Fruit fly (Drosophila melanogaster) whole organism, prepupa: ENCODE data around the gene Ten-a.
A peak's percentile ranks its signal among the peaks of the same experiment; 100 is the strongest.

Experiments used
- CG10631 ChIP-seq: fragments of 200-800 bp; sonication (Bioruptor generic); optimal IDR thresholded peaks from 2 replicates; lab custom pipeline; 2016; ENCODE audit warnings: missing biosample characterization, missing genetic modification characterization
- CG10669 ChIP-seq: fragments of 200-800 bp; sonication (Bioruptor generic); optimal IDR thresholded peaks from 3 replicates; lab custom pipeline; 2018; ENCODE audit warnings: missing biosample characterization, mild to moderate bottlenecking, missing genetic modification characterization, moderate library complexity
- CG11294 ChIP-seq: fragments of 200-800 bp; sonication (Bioruptor generic); IDR thresholded peaks from 2 replicates; pipeline ENCODE4 v1.3.6; 2022; ENCODE audit warnings: missing biosample characterization, missing genetic modification characterization
- CG15336 ChIP-seq: fragments of 200-800 bp; sonication (Bioruptor generic); IDR thresholded peaks from 2 replicates; pipeline ENCODE4 v1.3.6; 2022; ENCODE audit warnings: missing biosample characterization, missing genetic modification characterization
- CG1621 ChIP-seq: fragments of 200-800 bp; sonication (Bioruptor generic); optimal IDR thresholded peaks from 3 replicates; lab custom pipeline; 2018; ENCODE audit warnings: missing biosample characterization, mild to moderate bottlenecking, missing genetic modification characterization
- CG16779 ChIP-seq: fragments of 200-800 bp; sonication (Bioruptor generic); optimal IDR thresholded peaks from 3 replicates; lab custom pipeline; 2017; ENCODE audit warnings: missing biosample characterization, mild to moderate bottlenecking, missing genetic modification characterization
- CG3032 ChIP-seq: fragments of 200-800 bp; optimal IDR thresholded peaks from 2 replicates; lab custom pipeline; 2019; ENCODE audit warnings: missing biosample characterization, mild to moderate bottlenecking, missing genetic modification characterization, moderate library complexity
- CG31627 ChIP-seq: fragments of 200-800 bp; sonication (Bioruptor generic); optimal IDR thresholded peaks from 3 replicates; lab custom pipeline; 2016; ENCODE audit warnings: missing biosample characterization, missing genetic modification characterization
- CG32006 ChIP-seq: fragments of 200-800 bp; sonication (Bioruptor generic); optimal IDR thresholded peaks from 3 replicates; lab custom pipeline; 2017; ENCODE audit warnings: missing biosample characterization, mild to moderate bottlenecking, missing genetic modification characterization
- CG4318 ChIP-seq: fragments of 200-800 bp; sonication (Bioruptor generic); optimal IDR thresholded peaks from 3 replicates; lab custom pipeline; 2017; ENCODE audit warnings: missing biosample characterization, mild to moderate bottlenecking, missing genetic modification characterization
- CG6276 ChIP-seq: fragments of 200-800 bp; sonication (Bioruptor generic); optimal IDR thresholded peaks from 2 replicates; lab custom pipeline; 2017; ENCODE audit warnings: missing biosample characterization, mild to moderate bottlenecking, missing genetic modification characterization
- CG6792 ChIP-seq: fragments of 200-800 bp; sonication (Bioruptor generic); optimal IDR thresholded peaks from 3 replicates; lab custom pipeline; 2016; ENCODE audit warnings: missing biosample characterization, missing genetic modification characterization
- CG7368 ChIP-seq: fragments of 200-800 bp; sonication (Bioruptor generic); optimal IDR thresholded peaks from 3 replicates; lab custom pipeline; 2016; ENCODE audit warnings: missing biosample characterization, missing genetic modification characterization
- CG8119 ChIP-seq: fragments of 200-800 bp; sonication (Bioruptor generic); IDR thresholded peaks from 3 replicates; pipeline ENCODE4 v1.3.6; 2022; ENCODE audit warnings: missing biosample characterization, missing genetic modification characterization
- CG8319 ChIP-seq: fragments of 200-800 bp; sonication (Bioruptor generic); optimal IDR thresholded peaks from 3 replicates; lab custom pipeline; 2016; ENCODE audit warnings: missing biosample characterization, missing genetic modification characterization
- CG8632 ChIP-seq: fragments of 200-800 bp; sonication (Bioruptor generic); optimal IDR thresholded peaks from 3 replicates; lab custom pipeline; 2016; ENCODE audit warnings: missing biosample characterization, missing genetic modification characterization
- CG9139 ChIP-seq: fragments of 200-800 bp; sonication (Bioruptor generic); optimal IDR thresholded peaks from 3 replicates; lab custom pipeline; 2017; ENCODE audit warnings: missing biosample characterization, mild to moderate bottlenecking, missing genetic modification characterization
- Eip78C ChIP-seq: fragments of 200-800 bp; sonication (Bioruptor generic); peaks from one replicate; lab custom pipeline; 2016; ENCODE audit warnings: missing biosample characterization, missing genetic modification characterization
- Eip93F ChIP-seq: fragments of 200-800 bp; sonication (Bioruptor generic); optimal IDR thresholded peaks from 2 replicates; lab custom pipeline; 2016; ENCODE audit warnings: missing biosample characterization, mild to moderate bottlenecking, missing genetic modification characterization
- Ets21C ChIP-seq: fragments of 200-800 bp; sonication (Bioruptor generic); optimal IDR thresholded peaks from 3 replicates; lab custom pipeline; 2016; ENCODE audit warnings: missing biosample characterization, missing genetic modification characterization
- Ets96B ChIP-seq: fragments of 200-800 bp; optimal IDR thresholded peaks from 2 replicates; lab custom pipeline; 2019; ENCODE audit warnings: missing biosample characterization, mild to moderate bottlenecking, missing genetic modification characterization, moderate library complexity
- Gug ChIP-seq: fragments of 200-800 bp; sonication (Bioruptor generic); IDR thresholded peaks from 2 replicates; pipeline ENCODE4 v1.3.6; 2022; ENCODE audit warnings: missing biosample characterization, missing genetic modification characterization
- Hr38 ChIP-seq: sonication (Bioruptor generic); optimal IDR thresholded peaks from 2 replicates; lab custom pipeline; 2016; ENCODE audit warnings: missing biosample characterization, missing genetic modification characterization
- Hr4 ChIP-seq: fragments of 200-800 bp; sonication (Bioruptor generic); optimal IDR thresholded peaks from 3 replicates; lab custom pipeline; 2016; ENCODE audit warnings: missing biosample characterization, missing genetic modification characterization
- Lpt ChIP-seq: fragments of 200-800 bp; sonication (Bioruptor generic); optimal IDR thresholded peaks from 3 replicates; lab custom pipeline; 2016; ENCODE audit warnings: missing biosample characterization, missing genetic modification characterization
- Met ChIP-seq: fragments of 200-800 bp; sonication (Bioruptor generic); optimal IDR thresholded peaks from 3 replicates; lab custom pipeline; 2016; ENCODE audit warnings: missing biosample characterization, missing genetic modification characterization
- OdsH ChIP-seq: fragments of 200-800 bp; sonication (Bioruptor generic); optimal IDR thresholded peaks from 3 replicates; lab custom pipeline; 2016; ENCODE audit warnings: missing biosample characterization, missing genetic modification characterization
- Smox ChIP-seq: fragments of 200-800 bp; sonication (Bioruptor generic); optimal IDR thresholded peaks from 3 replicates; lab custom pipeline; 2016; ENCODE audit warnings: missing biosample characterization, missing genetic modification characterization
- Sox102F ChIP-seq: fragments of 200-800 bp; sonication (Bioruptor generic); optimal IDR thresholded peaks from 2 replicates; lab custom pipeline; 2016; ENCODE audit warnings: missing biosample characterization, mild to moderate bottlenecking, missing genetic modification characterization
- Sox14 ChIP-seq: fragments of 200-800 bp; sonication (Bioruptor generic); optimal IDR thresholded peaks from 3 replicates; lab custom pipeline; 2016; ENCODE audit warnings: missing biosample characterization, missing genetic modification characterization
- Sox15 ChIP-seq: fragments of 200-800 bp; sonication (Bioruptor generic); optimal IDR thresholded peaks from 3 replicates; lab custom pipeline; 2016; ENCODE audit warnings: missing biosample characterization, missing genetic modification characterization
- acj6 ChIP-seq: fragments of 200-800 bp; sonication (Bioruptor generic); optimal IDR thresholded peaks from 3 replicates; lab custom pipeline; 2016; ENCODE audit warnings: missing biosample characterization, missing genetic modification characterization
- cyc ChIP-seq: fragments of 200-800 bp; sonication (Bioruptor generic); optimal IDR thresholded peaks from 3 replicates; lab custom pipeline; 2016; ENCODE audit warnings: missing biosample characterization, missing genetic modification characterization
- dac ChIP-seq: fragments of 200-800 bp; sonication (Bioruptor generic); optimal IDR thresholded peaks from 2 replicates; lab custom pipeline; 2017; ENCODE audit warnings: missing biosample characterization, mild to moderate bottlenecking, missing genetic modification characterization
- eg ChIP-seq: fragments of 200-800 bp; sonication (Bioruptor generic); IDR thresholded peaks from 3 replicates; pipeline ENCODE4 v1.3.6; 2022; ENCODE audit warnings: missing biosample characterization, missing genetic modification characterization
- esn ChIP-seq: fragments of 200-800 bp; sonication (Bioruptor generic); optimal IDR thresholded peaks from 2 replicates; lab custom pipeline; 2016; ENCODE audit warnings: missing biosample characterization, mild to moderate bottlenecking, missing genetic modification characterization, moderate library complexity
- fd59A ChIP-seq: fragments of 200-800 bp; sonication (Bioruptor generic); optimal IDR thresholded peaks from 2 replicates; lab custom pipeline; 2017; ENCODE audit warnings: missing biosample characterization, mild to moderate bottlenecking, missing genetic modification characterization, missing genetic modification reagents
- fd85E ChIP-seq: fragments of 200-800 bp; sonication (Bioruptor generic); optimal IDR thresholded peaks from 3 replicates; lab custom pipeline; 2016; ENCODE audit warnings: missing biosample characterization, missing genetic modification characterization
- fkh ChIP-seq: fragments of 200-800 bp; sonication (Bioruptor generic); optimal IDR thresholded peaks from 3 replicates; lab custom pipeline; 2017; ENCODE audit warnings: missing biosample characterization, mild to moderate bottlenecking, missing genetic modification characterization, moderate library complexity
- net ChIP-seq: fragments of 200-800 bp; sonication (Bioruptor generic); optimal IDR thresholded peaks from 3 replicates; lab custom pipeline; 2016; ENCODE audit warnings: missing biosample characterization, missing genetic modification characterization
- salr ChIP-seq, 2 experiments: fragments of 200-800 bp; sonication (Bioruptor generic); optimal IDR thresholded peaks; 3 replicates each; lab custom pipeline; 2016 to 2018; ENCODE audit warnings: missing biosample characterization in 2 of 2, missing genetic modification characterization in 2 of 2, mild to moderate bottlenecking in 1 of 2
- spab ChIP-seq: fragments of 200-800 bp; sonication (Bioruptor generic); optimal IDR thresholded peaks from 2 replicates; lab custom pipeline; 2017; ENCODE audit warnings: missing biosample characterization, mild to moderate bottlenecking, missing genetic modification characterization, missing genetic modification reagents
- ss ChIP-seq, 2 experiments: fragments of 200-800 bp; sonication (Bioruptor generic); optimal IDR thresholded peaks; 2 replicates in 1 of 2; 3 replicates in 1 of 2; lab custom pipeline; 2017 to 2018; ENCODE audit warnings: mild to moderate bottlenecking in 2 of 2, missing biosample characterization in 2 of 2, missing genetic modification characterization in 2 of 2, moderate library complexity in 1 of 2
- svp ChIP-seq: fragments of 200-800 bp; sonication (Bioruptor generic); peaks from one replicate; lab custom pipeline; 2016; ENCODE audit warnings: missing biosample characterization, missing genetic modification characterization
- topi ChIP-seq: fragments of 200-800 bp; sonication (Bioruptor generic); optimal IDR thresholded peaks from 3 replicates; lab custom pipeline; 2016; ENCODE audit warnings: missing biosample characterization, missing genetic modification characterization
- vri ChIP-seq: fragments of 200-800 bp; sonication (Bioruptor generic); optimal IDR thresholded peaks from 3 replicates; lab custom pipeline; 2016; ENCODE audit warnings: missing biosample characterization, mild to moderate bottlenecking, missing genetic modification characterization

Ten-a gene

dm6 chrX:12207595-12207994, 164.1 kb downstream of the Ten-a start (continued):
- TF ChIP-seq CG3032 (tag; lab: Kevin White, UChicago) (peak; percentile 18), dac (GFP tag; lab: Kevin White, UChicago) (no peak), CG8119 (GFP tag; lab: Robert Waterston, UW) (no peak), CG31627 (GFP tag; lab: Kevin White, UChicago) (no peak), Hr38 (GFP tag; lab: Kevin White, UChicago) (no peak), CG8319 (GFP tag; lab: Kevin White, UChicago) (no peak), ss (GFP tag; optimal IDR thresholded peaks at IDR 0.05; lab: Kevin White, UChicago) (no peak)

- TF ChIP-seq spab (GFP tag; lab: Kevin White, UChicago) = no peak
- no peak for TF ChIP-seq Sox15
- no peak for TF ChIP-seq Hr38 (GFP tag; lab: Kevin White, UChicago)
- no peak for TF ChIP-seq CG6792 (GFP tag; lab: Kevin White, UChicago)
- TF ChIP-seq salr (GFP tag; optimal IDR thresholded peaks at IDR 0.05; lab: Kevin White, UChicago) = no peak
- TF ChIP-seq CG10669 = no peak
- TF ChIP-seq Lpt (GFP tag; lab: Kevin White, UChicago) = no peak
- TF ChIP-seq esn = no peak
- TF ChIP-seq Met = no peak
- TF ChIP-seq svp (GFP tag; lab: Kevin White, UChicago) = no peak
- no peak for TF ChIP-seq CG8319 (GFP tag; lab: Kevin White, UChicago)
- no peak for TF ChIP-seq ss (GFP tag; optimal IDR thresholded peaks at IDR 0.05; lab: Kevin White, UChicago)
- TF ChIP-seq eg (GFP tag; lab: Robert Waterston, UW) = no peak
- TF ChIP-seq CG10631 (GFP tag; lab: Kevin White, UChicago) = no peak
- no peak for TF ChIP-seq OdsH (GFP tag; lab: Kevin White, UChicago)
- TF ChIP-seq Eip78C (GFP tag; lab: Kevin White, UChicago) = no peak
- TF ChIP-seq acj6 (GFP tag; lab: Kevin White, UChicago) = no peak
- TF ChIP-seq Sox102F (GFP tag; lab: Kevin White, UChicago) = no peak
- no peak for TF ChIP-seq Smox
Measured at dm6 chrX:12212766-12213165, 169.3 kb downstream of the Ten-a start.

dm6 chrX:12217572-12217971, 174.1 kb downstream of the Ten-a start:
- TF ChIP-seq Ets21C (GFP tag; lab: Kevin White, UChicago) = peak; percentile 50
- peak; percentile 42 for TF ChIP-seq CG9139
- TF ChIP-seq CG8119 (GFP tag; lab: Robert Waterston, UW) = peak; percentile 89
- peak; percentile 67 for TF ChIP-seq CG8632 (GFP tag; lab: Kevin White, UChicago)
- peak; percentile 65 for TF ChIP-seq topi (GFP tag; lab: Kevin White, UChicago)
- no peak for TF ChIP-seq vri (GFP tag; lab: Kevin White, UChicago)
- TF ChIP-seq CG6276 (GFP tag; lab: Kevin White, UChicago) = peak; percentile 81
- TF ChIP-seq Hr4 = peak; percentile 80
- TF ChIP-seq fkh = no peak
- peak; percentile 33 for TF ChIP-seq CG16779 (tag; lab: Kevin White, UChicago)
- TF ChIP-seq CG7368 (GFP tag; lab: Kevin White, UChicago) = peak; percentile 71
- TF ChIP-seq CG11294 (GFP tag; lab: Robert Waterston, UW) = peak; percentile 73
- peak; percentile 91 for TF ChIP-seq Eip78C (GFP tag; lab: Kevin White, UChicago)
- peak; percentile 88 for TF ChIP-seq Gug (GFP tag; lab: Robert Waterston, UW)
- peak; percentile 89 for TF ChIP-seq CG32006
- peak; percentile 77 for TF ChIP-seq CG10669
- TF ChIP-seq eg (GFP tag; lab: Robert Waterston, UW) = peak; percentile 93
- peak; percentile 74 for TF ChIP-seq CG1621 (tag; lab: Kevin White, UChicago)
- TF ChIP-seq Smox = peak; percentile 56
- TF ChIP-seq Ets96B = peak; percentile 72
- TF ChIP-seq Sox14 (GFP tag; lab: Kevin White, UChicago) = peak; percentile 81
- peak; percentile 61 for TF ChIP-seq fd59A (GFP tag; lab: Kevin White, UChicago)
- peak; percentile 64 for TF ChIP-seq CG3032 (tag; lab: Kevin White, UChicago)
- peak; percentile 77 for TF ChIP-seq CG4318 (GFP tag; lab: Kevin White, UChicago)
- no peak for TF ChIP-seq ss (GFP tag; optimal IDR thresholded peaks at IDR 0.05; lab: Kevin White, UChicago)
- TF ChIP-seq fd85E = peak; percentile 4
- peak; percentile 80 for TF ChIP-seq net (GFP tag; lab: Kevin White, UChicago)
- TF ChIP-seq Hr38 (GFP tag; lab: Kevin White, UChicago) = no peak
- TF ChIP-seq Lpt (GFP tag; lab: Kevin White, UChicago) = peak; percentile 87
- peak; percentile 81 for TF ChIP-seq OdsH (GFP tag; lab: Kevin White, UChicago)
- TF ChIP-seq CG31627 (GFP tag; lab: Kevin White, UChicago) = peak; percentile 72
- peak; percentile 59 for TF ChIP-seq acj6 (GFP tag; lab: Kevin White, UChicago)
- peak; percentile 87 for TF ChIP-seq CG15336 (GFP tag; lab: Robert Waterston, UW)
- peak; percentile 73 for TF ChIP-seq cyc (GFP tag; lab: Kevin White, UChicago)
- TF ChIP-seq salr (GFP tag; optimal IDR thresholded peaks at IDR 0.05; lab: Kevin White, UChicago) = peak; percentile 66 to 82
- no peak for TF ChIP-seq Eip93F (GFP tag; lab: Kevin White, UChicago)
